Worm (Caenorhabditis elegans): ENCODE measurements around the gene fbxc-55.
"Not testable (repeated sequence)": the region's sequence is repeated elsewhere in the genome, so short reads cannot be mapped to it uniquely, and the experiment has no call there.

The fbxc-55 gene

DNA sequence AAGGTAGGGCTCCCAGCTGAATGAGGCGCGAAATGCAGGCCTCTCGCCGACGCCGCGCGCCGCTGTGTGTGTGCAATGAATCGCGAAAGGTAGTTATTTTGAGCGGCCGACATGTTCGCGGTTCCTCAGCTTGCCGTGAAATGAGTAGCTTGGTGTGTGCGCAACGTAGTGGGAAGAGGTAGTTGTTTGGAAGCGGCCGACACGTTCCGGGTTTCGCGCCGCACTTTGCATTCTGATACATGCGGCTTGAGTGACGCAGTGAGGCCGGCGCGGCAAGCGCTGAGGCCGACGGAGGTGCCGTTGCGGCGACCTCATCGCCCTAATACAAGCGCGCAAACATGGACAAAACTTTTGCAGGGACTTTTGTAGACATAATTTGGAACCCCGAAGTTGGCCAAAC is 25.8 kb upstream of the fbxc-55 start:
- TF ChIP-seq aly-2 (tag; optimal IDR thresholded peaks at IDR 0.05) (no peak), nhr-43 (tag; optimal IDR thresholded peaks at IDR 0.05; ENCODE audit: poor library complexity, severe bottlenecking) (no peak), mdl-1 (tag; optimal IDR thresholded peaks at IDR 0.05) (no peak), ZK546.5 (tag; optimal IDR thresholded peaks at IDR 0.05) (no peak), ama-1 (optimal IDR thresholded peaks at IDR 0.05) (no peak), R02D3.7 (tag; optimal IDR thresholded peaks at IDR 0.05) (no peak), ceh-28 (tag; optimal IDR thresholded peaks at IDR 0.05) (no peak), nhr-77 (tag; optimal IDR thresholded peaks at IDR 0.05) (no peak), nhr-67 (tag; optimal IDR thresholded peaks at IDR 0.05) (no peak), elt-1 (tag; optimal IDR thresholded peaks at IDR 0.05) (no peak), eor-1 (tag; optimal IDR thresholded peaks at IDR 0.05) (no peak), pqm-1 (tag; optimal IDR thresholded peaks at IDR 0.05) (no peak), fkh-2 (tag; optimal IDR thresholded peaks at IDR 0.05) (no peak), nfya-1 (tag; optimal IDR thresholded peaks at IDR 0.05; ENCODE audit: insufficient read depth) (no peak), jun-1 (tag; optimal IDR thresholded peaks at IDR 0.05) (no peak), hmg-11 (tag; optimal IDR thresholded peaks at IDR 0.05) (no peak), nhr-11 (tag; optimal IDR thresholded peaks at IDR 0.05) (no peak), nhr-25 (tag; optimal IDR thresholded peaks at IDR 0.05) (no peak)

- not testable (repeated sequence) for TF ChIP-seq lin-39 (tag; optimal IDR thresholded peaks at IDR 0.05); nhr-77 (tag; optimal IDR thresholded peaks at IDR 0.05); sea-2 (GFP tag; optimal IDR thresholded peaks at IDR 0.05)
Measured at ce11 chrII:3191544-3191943, 21.6 kb upstream of the fbxc-55 start, which contains the start of gene Y27F2A.9. Y27F2A.9 (minus strand) TSS chrII:3191644.

- TF ChIP-seq lsy-12 (tag; optimal IDR thresholded peaks at IDR 0.05); ama-1 (optimal IDR thresholded peaks at IDR 0.05); mdl-1 (tag; optimal IDR thresholded peaks at IDR 0.05): not testable (repeated sequence)
Measured at ce11 chrII:3189038-3189437, 19.0 kb upstream of the fbxc-55 start, which contains the start of gene Y27F2A.11. Y27F2A.11 (plus strand) TSS chrII:3189338.

DNA sequence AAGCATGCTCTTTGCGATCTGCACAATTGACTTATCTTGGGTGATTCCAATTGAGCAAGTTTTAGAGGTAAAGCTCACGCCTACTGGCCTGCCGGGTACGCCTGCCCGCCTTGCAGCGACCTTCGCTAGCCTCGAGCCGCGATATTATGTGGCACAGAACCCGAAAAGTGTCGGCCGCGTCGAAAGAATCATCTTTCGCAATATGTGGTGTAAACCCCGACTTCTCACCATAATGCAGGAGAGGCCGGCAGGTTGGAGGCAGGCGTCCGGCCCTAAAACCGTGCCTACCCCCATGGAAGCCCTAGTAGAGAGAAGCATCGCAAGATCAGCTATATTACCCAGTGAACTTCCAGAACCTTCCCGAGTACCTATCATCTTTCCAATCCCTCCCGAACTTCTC is 15.9 kb upstream of the fbxc-55 start:
- TF ChIP-seq pqm-1 (tag; optimal IDR thresholded peaks at IDR 0.05) (no peak), ceh-28 (tag; optimal IDR thresholded peaks at IDR 0.05) (no peak), daf-12 (tag; optimal IDR thresholded peaks at IDR 0.05) (no peak), zag-1 (tag; optimal IDR thresholded peaks at IDR 0.05) (no peak), nhr-77 (tag; optimal IDR thresholded peaks at IDR 0.05) (no peak), fkh-2 (tag; optimal IDR thresholded peaks at IDR 0.05) (no peak), ceh-16 (tag; optimal IDR thresholded peaks at IDR 0.05) (no peak), lin-15B (tag; optimal IDR thresholded peaks at IDR 0.05) (no peak), fos-1 (tag; optimal IDR thresholded peaks at IDR 0.05) (no peak), ceh-9 (tag; optimal IDR thresholded peaks at IDR 0.05) (no peak), fkh-10 (GFP tag; optimal IDR thresholded peaks at IDR 0.05) (no peak), R02D3.7 (tag; optimal IDR thresholded peaks at IDR 0.05) (no peak), ceh-82 (tag; optimal IDR thresholded peaks at IDR 0.05) (no peak), egl-5 (tag; optimal IDR thresholded peaks at IDR 0.05) (no peak), nhr-237 (tag; optimal IDR thresholded peaks at IDR 0.05) (no peak), nhr-23 (tag; optimal IDR thresholded peaks at IDR 0.05) (no peak), nhr-67 (tag; optimal IDR thresholded peaks at IDR 0.05) (no peak), elt-2 (tag; optimal IDR thresholded peaks at IDR 0.05) (no peak), elt-3 (tag; optimal IDR thresholded peaks at IDR 0.05) (no peak), nhr-11 (tag; optimal IDR thresholded peaks at IDR 0.05) (no peak)

DNA sequence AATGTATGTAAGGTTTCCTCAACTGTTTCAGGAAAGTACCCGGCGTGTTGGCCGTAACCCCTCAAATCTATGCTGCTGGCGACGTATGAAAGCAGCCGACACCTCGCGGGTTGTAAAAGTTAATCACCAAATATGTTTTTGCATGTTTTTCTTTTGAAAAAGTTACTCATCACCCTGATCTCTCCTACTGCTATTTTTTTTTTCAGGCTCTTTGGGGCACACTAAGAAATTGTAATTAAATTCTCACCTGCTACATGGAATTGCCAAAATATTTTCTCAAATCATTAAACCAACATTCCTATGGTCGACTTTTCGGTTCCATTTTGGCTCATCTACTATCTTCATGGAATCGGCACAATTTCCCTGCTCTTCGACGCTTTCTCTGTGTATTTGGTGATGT is 14.9 kb upstream of the fbxc-55 start, which contains the start of gene sri-78:
sri-78 (plus strand) TSS at position 301 of the 400 bp plus-strand sequence.
- TF ChIP-seq nhr-43 (tag; optimal IDR thresholded peaks at IDR 0.05; ENCODE audit: poor library complexity, severe bottlenecking); elt-3 (tag; optimal IDR thresholded peaks at IDR 0.05); daf-12 (tag; optimal IDR thresholded peaks at IDR 0.05): not testable (repeated sequence)

Data from whole organism, L3 larva.